Worm (Caenorhabditis elegans) whole organism, L1 larva: Measurements from ENCODE around the gene str-144.

ENCODE experiments used
- C04F5.9 ChIP-seq: sonication (generic microtip); optimal IDR thresholded peaks from 2 replicates; lab custom pipeline; 2016; ENCODE audit warnings: missing genetic modification characterization, missing compliant biosample characterization
- C16A3.4 ChIP-seq: fragments of 150-350 bp; optimal IDR thresholded peaks from 2 replicates; lab custom pipeline; 2014; ENCODE audit warnings: missing biosample characterization, missing genetic modification characterization
- C34B4.2 ChIP-seq: sonication (generic microtip); optimal IDR thresholded peaks from 2 replicates; lab custom pipeline; 2017; ENCODE audit warnings: mild to moderate bottlenecking, missing genetic modification characterization, missing compliant biosample characterization
- Y116A8C.19 ChIP-seq: sonication (generic microtip); optimal IDR thresholded peaks from 2 replicates; lab custom pipeline; 2016; ENCODE audit warnings: missing compliant biosample characterization, missing genetic modification characterization, borderline replicate concordance
- aly-2 ChIP-seq: fragments of 150-350 bp; optimal IDR thresholded peaks from 2 replicates; lab custom pipeline; 2014; ENCODE audit warnings: missing biosample characterization, missing genetic modification characterization
- blmp-1 ChIP-seq: fragments of 150-350 bp; optimal IDR thresholded peaks from 2 replicates; lab custom pipeline; 2014; ENCODE audit warnings: missing biosample characterization, missing genetic modification characterization
- ceh-63 ChIP-seq: fragments of 200-800 bp; sonication (Bioruptor generic); optimal IDR thresholded peaks from 2 replicates; lab custom pipeline; 2018; ENCODE audit warnings: mild to moderate bottlenecking, missing genetic modification characterization, missing compliant biosample characterization
- ceh-8 ChIP-seq: fragments of 200-800 bp; sonication (Bioruptor generic); optimal IDR thresholded peaks from 2 replicates; lab custom pipeline; 2018; ENCODE audit warnings: mild to moderate bottlenecking, missing genetic modification characterization, moderate library complexity, missing compliant biosample characterization
- ceh-88 ChIP-seq: fragments of 200-800 bp; sonication (Bioruptor generic); IDR thresholded peaks from 2 replicates; pipeline ENCODE4 v1.3.6; 2022; ENCODE audit warnings: missing genetic modification characterization, missing compliant biosample characterization
- ceh-90 ChIP-seq: sonication (generic microtip); optimal IDR thresholded peaks from 2 replicates; lab custom pipeline; 2016; ENCODE audit warnings: missing genetic modification characterization, missing compliant biosample characterization
- efl-3 ChIP-seq: fragments of 200-800 bp; sonication (Bioruptor generic); optimal IDR thresholded peaks from 2 replicates; lab custom pipeline; 2018; ENCODE audit warnings: mild to moderate bottlenecking, missing genetic modification characterization, missing compliant biosample characterization
- egl-27 ChIP-seq, 2 experiments: fragments of 150-350 bp in 1 of 2; sonication (generic microtip); optimal IDR thresholded peaks; 3 replicates each; lab custom pipeline; 2017 to 2018; ENCODE audit warnings: missing biosample characterization in 2 of 2, missing genetic modification characterization in 2 of 2, missing genetic modification reagents in 2 of 2
- elt-2 ChIP-seq: sonication (generic microtip); optimal IDR thresholded peaks from 2 replicates; lab custom pipeline; 2016; ENCODE audit warnings: missing genetic modification characterization, mild to moderate bottlenecking, inconsistent platforms, missing compliant biosample characterization, missing genetic modification reagents
- elt-3 ChIP-seq, 6 experiments: fragments of 150-350 bp in 1 of 6; sonication (generic microtip); optimal IDR thresholded peaks; 2 replicates each; lab custom pipeline; 2017 to 2018; ENCODE audit warnings: missing biosample characterization in 6 of 6, missing genetic modification characterization in 6 of 6, inconsistent platforms in 1 of 6
- ets-5 ChIP-seq: fragments of 200-800 bp; sonication (Bioruptor generic); IDR thresholded peaks from 2 replicates; pipeline ENCODE4 v1.3.6; 2022; ENCODE audit warnings: missing genetic modification characterization, missing compliant biosample characterization
- fkh-8 ChIP-seq: sonication (generic microtip); optimal IDR thresholded peaks from 2 replicates; lab custom pipeline; 2016; ENCODE audit warnings: mild to moderate bottlenecking, missing genetic modification characterization, missing compliant biosample characterization
- fos-1 ChIP-seq: fragments of 150-350 bp; optimal IDR thresholded peaks from 2 replicates; lab custom pipeline; 2014; ENCODE audit warnings: missing biosample characterization, missing genetic modification characterization
- hlh-17 ChIP-seq: fragments of 200-800 bp; sonication (Bioruptor generic); optimal IDR thresholded peaks from 2 replicates; lab custom pipeline; 2018; ENCODE audit warnings: missing genetic modification characterization, mild to moderate bottlenecking, missing compliant biosample characterization, moderate library complexity, borderline replicate concordance
- hlh-4 ChIP-seq: sonication (generic microtip); optimal IDR thresholded peaks from 2 replicates; lab custom pipeline; 2016; ENCODE audit warnings: mild to moderate bottlenecking, missing genetic modification characterization, missing compliant biosample characterization
- hpl-2 ChIP-seq: fragments of 150-350 bp; optimal IDR thresholded peaks from 2 replicates; lab custom pipeline; 2014; ENCODE audit warnings: missing biosample characterization, missing genetic modification reagents, missing genetic modification characterization
- isw-1 ChIP-seq: fragments of 200-800 bp; sonication (Bioruptor generic); IDR thresholded peaks from 2 replicates; pipeline ENCODE4 v1.3.6; 2022; ENCODE audit warnings: missing genetic modification characterization, missing compliant biosample characterization
- jun-1 ChIP-seq: fragments of 150-350 bp; optimal IDR thresholded peaks from 2 replicates; lab custom pipeline; 2014; ENCODE audit warnings: missing biosample characterization, missing genetic modification reagents, missing genetic modification characterization
- lin-13 ChIP-seq: fragments of 150-350 bp; optimal IDR thresholded peaks from 2 replicates; lab custom pipeline; 2014; ENCODE audit warnings: missing biosample characterization, missing genetic modification reagents, missing genetic modification characterization
- lin-35 ChIP-seq, 2 experiments: fragments of 150-350 bp; optimal IDR thresholded peaks; 2 replicates each; lab custom pipeline; 2014; ENCODE audit warnings: missing biosample characterization in 2 of 2, missing genetic modification characterization in 2 of 2, missing genetic modification reagents in 2 of 2
- lsy-2 ChIP-seq, 2 experiments: fragments of 150-350 bp; optimal IDR thresholded peaks; 2 replicates each; lab custom pipeline; 2014; ENCODE audit warnings: missing biosample characterization in 2 of 2, missing genetic modification characterization in 2 of 2
- mep-1 ChIP-seq: fragments of 150-350 bp; optimal IDR thresholded peaks from 2 replicates; lab custom pipeline; 2014; ENCODE audit warnings: missing biosample characterization, missing genetic modification characterization
- nhr-20 ChIP-seq: sonication (generic microtip); optimal IDR thresholded peaks from 2 replicates; lab custom pipeline; 2016; ENCODE audit warnings: mild to moderate bottlenecking, missing genetic modification characterization, missing compliant biosample characterization
- nhr-237 ChIP-seq: fragments of 150-350 bp; optimal IDR thresholded peaks from 2 replicates; lab custom pipeline; 2014; ENCODE audit warnings: missing biosample characterization, missing genetic modification characterization
- nhr-47 ChIP-seq: sonication (generic microtip); optimal IDR thresholded peaks from 2 replicates; lab custom pipeline; 2016; ENCODE audit warnings: mild to moderate bottlenecking, missing genetic modification characterization, moderate library complexity, missing compliant biosample characterization
- nhr-77 ChIP-seq: fragments of 150-350 bp; optimal IDR thresholded peaks from 2 replicates; lab custom pipeline; 2014; ENCODE audit warnings: missing biosample characterization, missing genetic modification characterization
- nhr-85 ChIP-seq: sonication (generic microtip); peaks from one replicate; lab custom pipeline; 2016; ENCODE audit warnings: missing genetic modification characterization, inconsistent platforms, missing compliant biosample characterization
- pax-3 ChIP-seq: fragments of 200-800 bp; sonication (Bioruptor generic); optimal IDR thresholded peaks from 2 replicates; lab custom pipeline; 2018; ENCODE audit warnings: mild to moderate bottlenecking, missing genetic modification characterization, moderate library complexity, missing compliant biosample characterization
- rnt-1 ChIP-seq: sonication (generic microtip); optimal IDR thresholded peaks from 2 replicates; lab custom pipeline; 2016; ENCODE audit warnings: mild to moderate bottlenecking, missing genetic modification characterization, moderate library complexity, missing compliant biosample characterization
- snu-23 ChIP-seq: sonication (generic microtip); optimal IDR thresholded peaks from 2 replicates; lab custom pipeline; 2016; ENCODE audit warnings: missing genetic modification characterization, missing compliant biosample characterization
- tbx-2 ChIP-seq: sonication (generic microtip); optimal IDR thresholded peaks from 2 replicates; lab custom pipeline; 2016; ENCODE audit warnings: missing genetic modification characterization, missing compliant biosample characterization
- tlp-1 ChIP-seq: fragments of 150-350 bp; optimal IDR thresholded peaks from 2 replicates; lab custom pipeline; 2014; ENCODE audit warnings: missing biosample characterization, missing genetic modification characterization
- unc-30 ChIP-seq: sonication (generic microtip); optimal IDR thresholded peaks from 2 replicates; lab custom pipeline; 2017; ENCODE audit warnings: missing biosample characterization, missing genetic modification characterization
- unc-62 ChIP-seq: fragments of 150-350 bp; optimal IDR thresholded peaks from 2 replicates; lab custom pipeline; 2014; ENCODE audit warnings: missing biosample characterization, missing genetic modification reagents, missing genetic modification characterization
- unc-86 ChIP-seq: sonication (generic microtip); optimal IDR thresholded peaks from 2 replicates; lab custom pipeline; 2016; ENCODE audit warnings: missing genetic modification characterization, missing compliant biosample characterization
- xbp-1 ChIP-seq: sonication (generic microtip); optimal IDR thresholded peaks from 2 replicates; lab custom pipeline; 2016; ENCODE audit warnings: missing genetic modification characterization, missing compliant biosample characterization

str-144 gene

DNA sequence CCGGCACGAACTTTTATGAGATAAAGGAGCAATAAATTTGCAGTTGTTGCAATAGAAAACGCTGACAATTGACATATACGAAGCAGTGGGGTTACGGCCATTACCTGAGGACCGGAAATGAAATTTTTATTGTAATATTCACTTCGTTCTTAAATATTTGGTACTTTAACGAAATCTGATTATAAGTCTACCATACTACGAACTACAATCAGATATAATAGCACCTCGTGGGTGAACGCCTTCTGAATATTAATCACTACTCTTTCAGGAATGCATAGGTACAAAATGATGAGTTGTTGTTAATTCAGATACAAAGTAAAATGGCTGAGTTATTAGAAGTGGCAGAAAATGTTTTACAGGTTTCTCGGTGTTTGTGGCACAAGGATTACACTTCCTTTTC, 20.4 kb upstream of the str-144 start, which contains the start of gene str-129:
str-129 (minus strand) TSS at position 101 of the 400 bp plus-strand sequence.
- TF ChIP-seq ets-5 (no peak), fos-1 (no peak), xbp-1 (tag; lab: Kevin White, UChicago) (no peak), unc-62 (GFP tag; lab: Kevin White, UChicago) (no peak), egl-27 (tag; optimal IDR thresholded peaks at IDR 0.05; lab: Kevin White, UChicago) (no peak), ceh-63 (GFP tag; lab: Kevin White, UChicago) (no peak), C04F5.9 (tag; lab: Kevin White, UChicago) (no peak), Y116A8C.19 (tag; lab: Kevin White, UChicago) (no peak), aly-2 (no peak), C34B4.2 (tag; lab: Kevin White, UChicago) (no peak), pax-3 (tag; lab: Kevin White, UChicago) (no peak), hpl-2 (GFP tag; lab: Kevin White, UChicago) (no peak), lin-13 (no peak), fkh-8 (tag; lab: Kevin White, UChicago) (no peak), tlp-1 (tag; lab: Kevin White, UChicago) (no peak), hlh-17 (no peak)

DNA sequence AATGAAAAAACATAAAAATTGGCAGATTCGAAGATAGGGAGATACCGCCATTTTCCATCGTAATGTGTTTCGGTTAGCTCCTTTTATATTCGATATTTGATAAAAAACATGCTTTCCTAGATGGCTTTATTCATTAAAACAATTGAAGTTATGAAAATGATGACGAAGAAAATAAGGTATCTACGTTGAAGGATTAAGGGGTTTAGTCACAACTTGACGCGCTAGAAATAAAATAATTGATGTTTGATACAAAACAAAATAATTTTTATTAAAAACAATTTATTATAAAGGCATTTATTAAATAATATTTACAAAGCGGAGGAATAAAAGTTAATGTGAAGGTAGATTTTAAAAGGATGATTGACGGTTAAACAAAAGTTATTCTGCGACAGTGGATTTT, 18.6 kb upstream of the str-144 start, which contains the start of gene str-130:
str-130 (minus strand) TSS at position 101 of the 400 bp plus-strand sequence.
- TF ChIP-seq rnt-1, result no peak
- no peak for TF ChIP-seq unc-30 (tag; lab: Kevin White, UChicago)
- TF ChIP-seq nhr-77, result no peak
- no peak for TF ChIP-seq isw-1
- no peak for TF ChIP-seq aly-2
- TF ChIP-seq C34B4.2 (tag; lab: Kevin White, UChicago), result no peak
- no peak for TF ChIP-seq ceh-90
- TF ChIP-seq C16A3.4, result no peak
- no peak for TF ChIP-seq nhr-47 (tag; lab: Kevin White, UChicago)
- no peak for TF ChIP-seq elt-2 (tag; lab: Kevin White, UChicago)
- TF ChIP-seq ceh-8, result no peak
- TF ChIP-seq blmp-1 (tag; lab: Kevin White, UChicago), result no peak
- no peak for TF ChIP-seq elt-3 (tag; optimal IDR thresholded peaks at IDR 0.05; lab: Kevin White, UChicago)
- TF ChIP-seq jun-1, result no peak
- no peak for TF ChIP-seq nhr-85 (tag; lab: Kevin White, UChicago)
- no peak for TF ChIP-seq lsy-2 (tag; optimal IDR thresholded peaks at IDR 0.05; lab: Kevin White, UChicago)
- TF ChIP-seq, all 84 proteins: peak for 0

DNA sequence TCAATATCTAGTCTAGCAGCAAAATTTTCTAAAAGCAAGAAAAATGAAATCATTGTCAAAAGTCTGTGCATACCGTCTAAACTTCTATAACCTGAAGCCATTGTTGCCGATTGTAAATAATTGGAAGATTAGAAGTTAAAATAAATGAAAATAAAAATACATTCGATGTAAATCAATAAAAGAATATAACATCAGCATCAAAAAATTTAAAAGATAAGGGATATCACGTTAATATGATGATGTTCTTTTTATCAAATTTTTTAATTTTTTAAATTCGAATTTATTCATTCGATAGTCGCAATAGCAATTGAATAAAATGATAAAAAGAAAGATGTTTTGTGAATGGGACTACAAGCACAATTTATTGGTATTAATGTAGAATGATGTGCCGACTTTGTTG, 13.2 kb upstream of the str-144 start, which contains the start of gene C09H5.7:
C09H5.7 (minus strand) TSS at position 101 of the 400 bp plus-strand sequence.
- TF ChIP-seq snu-23 (no peak), egl-27 (tag; optimal IDR thresholded peaks at IDR 0.05; lab: Kevin White, UChicago) (no peak), lsy-2 (tag; optimal IDR thresholded peaks at IDR 0.05; lab: Kevin White, UChicago) (no peak), nhr-47 (tag; lab: Kevin White, UChicago) (no peak), ceh-88 (GFP tag; lab: Robert Waterston, UW) (no peak), jun-1 (no peak), tbx-2 (tag; lab: Kevin White, UChicago) (no peak), mep-1 (tag; lab: Kevin White, UChicago) (no peak), hlh-4 (tag; lab: Kevin White, UChicago) (no peak), nhr-237 (no peak), efl-3 (GFP tag; lab: Kevin White, UChicago) (no peak), unc-86 (tag; lab: Kevin White, UChicago) (no peak), blmp-1 (tag; lab: Kevin White, UChicago) (no peak), aly-2 (no peak), nhr-20 (tag; lab: Kevin White, UChicago) (no peak), lin-35 (GFP tag; optimal IDR thresholded peaks at IDR 0.05; lab: Kevin White, UChicago) (no peak), unc-62 (GFP tag; lab: Kevin White, UChicago) (no peak)
